Worm (Caenorhabditis elegans) whole organism, early embryonic: ENCODE measurements around the gene Y69A2AR.32.

Experiments used
- B0310.2 ChIP-seq: sonication (generic microtip); optimal IDR thresholded peaks from 2 replicates; lab custom pipeline; 2016; ENCODE audit warnings: mild to moderate bottlenecking, missing genetic modification characterization, missing compliant biosample characterization
- aly-1 ChIP-seq: sonication (generic microtip); optimal IDR thresholded peaks from 2 replicates; lab custom pipeline; 2016; ENCODE audit warnings: missing genetic modification characterization, missing compliant biosample characterization
- ama-1 ChIP-seq: fragments of 150-350 bp; optimal IDR thresholded peaks from 2 replicates; lab custom pipeline; 2014
- ceh-36 ChIP-seq: sonication (generic microtip); optimal IDR thresholded peaks from 2 replicates; lab custom pipeline; 2016; ENCODE audit warnings: missing genetic modification characterization, inconsistent platforms, missing compliant biosample characterization
- ets-7 ChIP-seq: sonication (generic microtip); optimal IDR thresholded peaks from 2 replicates; lab custom pipeline; 2016; ENCODE audit warnings: missing genotype, missing genetic modification characterization, missing compliant biosample characterization
- hmbx-1 ChIP-seq: sonication (generic microtip); optimal IDR thresholded peaks from 2 replicates; lab custom pipeline; 2016; ENCODE audit warnings: mild to moderate bottlenecking, missing genetic modification characterization, missing compliant biosample characterization
- hnd-1 ChIP-seq: sonication (generic microtip); optimal IDR thresholded peaks from 2 replicates; lab custom pipeline; 2016; ENCODE audit warnings: missing genetic modification characterization, missing compliant biosample characterization
- tbx-11 ChIP-seq: fragments of 200-800 bp; sonication (Bioruptor generic); IDR thresholded peaks from 2 replicates; pipeline ENCODE4 v1.3.6; 2022; ENCODE audit warnings: missing genetic modification characterization, missing compliant biosample characterization
- tra-4 ChIP-seq: sonication (generic microtip); optimal IDR thresholded peaks from 2 replicates; lab custom pipeline; 2017; ENCODE audit warnings: missing genetic modification characterization, missing compliant biosample characterization

DNA sequence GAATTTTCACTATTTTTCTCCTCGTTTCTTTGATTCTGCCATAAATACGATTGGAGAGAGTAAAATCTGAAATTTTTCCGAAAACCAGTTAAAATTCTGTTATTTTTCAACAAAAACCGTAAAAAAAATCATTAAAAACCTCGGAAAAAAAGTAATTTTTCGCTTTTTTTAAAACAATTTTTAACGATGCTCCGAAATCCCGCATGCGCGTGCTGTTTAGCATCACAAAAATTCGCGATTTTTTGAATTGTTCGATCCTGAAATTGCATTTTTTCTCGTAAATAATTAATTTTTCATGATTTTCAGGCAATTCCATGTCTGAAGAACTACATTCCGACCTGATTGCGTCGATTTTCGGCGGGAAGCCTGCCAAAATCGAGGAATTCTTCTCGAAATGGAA lies 32.4 kb downstream of the Y69A2AR.32 start, which contains the start of gene ric-8:
- no peak for TF ChIP-seq ama-1 (lab: Kevin White, UChicago)
- no peak for TF ChIP-seq B0310.2 (tag; lab: Kevin White, UChicago)
- TF ChIP-seq ets-7 (tag; lab: Kevin White, UChicago) = no peak
- TF ChIP-seq ceh-36 (tag; lab: Kevin White, UChicago) = no peak
- no peak for TF ChIP-seq hmbx-1 (tag; lab: Kevin White, UChicago)
- TF ChIP-seq tbx-11 (GFP tag; lab: Robert Waterston, UW) = no peak
- TF ChIP-seq aly-1 (tag; lab: Kevin White, UChicago) = no peak
- no peak for TF ChIP-seq hnd-1 (tag; lab: Kevin White, UChicago)
- no peak for TF ChIP-seq tra-4 (tag; lab: Kevin White, UChicago)
